Worm (Caenorhabditis elegans) whole organism, L2 larva: ENCODE results near the gene ceh-81.
A peak's percentile ranks its signal among the peaks of the same experiment; 100 is the strongest.

Source experiments
- C34F6.9 ChIP-seq: fragments of 150-350 bp; optimal IDR thresholded peaks from 2 replicates; lab custom pipeline; 2014; ENCODE audit warnings: missing biosample characterization, missing genetic modification characterization
- F13H6.1 ChIP-seq: sonication (generic microtip); optimal IDR thresholded peaks from 2 replicates; lab custom pipeline; 2016; ENCODE audit warnings: missing genetic modification characterization, missing compliant biosample characterization
- ZK546.5 ChIP-seq: sonication (generic microtip); optimal IDR thresholded peaks from 2 replicates; lab custom pipeline; 2017; ENCODE audit warnings: missing biosample characterization, missing genetic modification characterization
- alr-1 ChIP-seq: fragments of 150-350 bp; optimal IDR thresholded peaks from 2 replicates; lab custom pipeline; 2014; ENCODE audit warnings: missing biosample characterization, missing genetic modification characterization
- aly-2 ChIP-seq: fragments of 150-350 bp; optimal IDR thresholded peaks from 2 replicates; lab custom pipeline; 2014; ENCODE audit warnings: missing biosample characterization, missing genetic modification characterization
- ama-1 ChIP-seq: fragments of 150-350 bp; optimal IDR thresholded peaks from 2 replicates; lab custom pipeline; 2018; ENCODE audit warnings: inconsistent platforms
- ceh-16 ChIP-seq: fragments of 150-350 bp; optimal IDR thresholded peaks from 2 replicates; lab custom pipeline; 2014; ENCODE audit warnings: missing biosample characterization, missing genetic modification characterization
- ceh-82 ChIP-seq: fragments of 150-350 bp; optimal IDR thresholded peaks from 2 replicates; lab custom pipeline; 2014; ENCODE audit warnings: missing biosample characterization, missing genetic modification characterization
- crh-2 ChIP-seq: sonication (generic microtip); optimal IDR thresholded peaks from 2 replicates; lab custom pipeline; 2017; ENCODE audit warnings: missing biosample characterization, missing genetic modification characterization
- dmd-4 ChIP-seq: sonication (generic microtip); optimal IDR thresholded peaks from 2 replicates; lab custom pipeline; 2017; ENCODE audit warnings: missing biosample characterization, missing genetic modification characterization
- egl-27 ChIP-seq: sonication (generic microtip); optimal IDR thresholded peaks from 3 replicates; lab custom pipeline; 2017; ENCODE audit warnings: missing biosample characterization, missing genetic modification reagents, missing genetic modification characterization
- elt-1 ChIP-seq: fragments of 150-350 bp; optimal IDR thresholded peaks from 2 replicates; lab custom pipeline; 2014; ENCODE audit warnings: missing biosample characterization, missing genetic modification characterization
- fos-1 ChIP-seq: fragments of 150-350 bp; optimal IDR thresholded peaks from 2 replicates; lab custom pipeline; 2014; ENCODE audit warnings: missing biosample characterization, missing genetic modification characterization
- gmeb-1 ChIP-seq: fragments of 150-350 bp; optimal IDR thresholded peaks from 2 replicates; lab custom pipeline; 2014; ENCODE audit warnings: missing biosample characterization, missing genetic modification characterization
- lin-11 ChIP-seq: fragments of 150-350 bp; sonication (generic microtip); optimal IDR thresholded peaks from 2 replicates; lab custom pipeline; 2014; ENCODE audit warnings: missing biosample characterization, missing genetic modification characterization, inconsistent platforms, mixed read lengths
- lin-13 ChIP-seq: fragments of 150-350 bp; optimal IDR thresholded peaks from 2 replicates; lab custom pipeline; 2014; ENCODE audit warnings: missing biosample characterization, missing genetic modification reagents, missing genetic modification characterization
- lin-39 ChIP-seq: fragments of 150-350 bp; optimal IDR thresholded peaks from 2 replicates; lab custom pipeline; 2014; ENCODE audit warnings: missing biosample characterization, missing genetic modification reagents, missing genetic modification characterization
- mab-5 ChIP-seq: fragments of 150-350 bp; optimal IDR thresholded peaks from 2 replicates; lab custom pipeline; 2014; ENCODE audit warnings: missing biosample characterization, missing genetic modification characterization
- mdl-1 ChIP-seq, 2 experiments: fragments of 150-350 bp in 1 of 2; sonication (generic microtip) in 1 of 2; optimal IDR thresholded peaks; 2 replicates each; lab custom pipeline; 2017; ENCODE audit warnings: missing biosample characterization in 2 of 2, missing genetic modification characterization in 2 of 2
- nhr-11 ChIP-seq: fragments of 150-350 bp; optimal IDR thresholded peaks from 2 replicates; lab custom pipeline; 2014; ENCODE audit warnings: missing biosample characterization, missing genetic modification characterization
- nhr-129 ChIP-seq: fragments of 150-350 bp; optimal IDR thresholded peaks from 2 replicates; lab custom pipeline; 2014; ENCODE audit warnings: missing biosample characterization, missing genetic modification characterization
- nhr-21 ChIP-seq: fragments of 150-350 bp; optimal IDR thresholded peaks from 2 replicates; lab custom pipeline; 2014; ENCODE audit warnings: missing biosample characterization, missing genetic modification characterization
- nhr-25 ChIP-seq: fragments of 150-350 bp; sonication (generic microtip); optimal IDR thresholded peaks from 3 replicates; lab custom pipeline; 2014; ENCODE audit warnings: missing biosample characterization, missing genetic modification characterization
- nhr-77 ChIP-seq: fragments of 150-350 bp; optimal IDR thresholded peaks from 2 replicates; lab custom pipeline; 2014; ENCODE audit warnings: missing biosample characterization, missing genetic modification characterization
- peb-1 ChIP-seq: fragments of 150-350 bp; optimal IDR thresholded peaks from 2 replicates; lab custom pipeline; 2014; ENCODE audit warnings: missing biosample characterization, missing genetic modification characterization
- skn-1 ChIP-seq: sonication (generic microtip); optimal IDR thresholded peaks from 2 replicates; lab custom pipeline; 2017; ENCODE audit warnings: missing biosample characterization, missing genetic modification characterization
- sma-3 ChIP-seq: sonication (generic microtip); optimal IDR thresholded peaks from 2 replicates; lab custom pipeline; 2016; ENCODE audit warnings: missing genetic modification reagents, missing genetic modification characterization, missing compliant biosample characterization
- sma-9 ChIP-seq, 2 experiments: fragments of 150-350 bp in 1 of 2; sonication (generic microtip) in 1 of 2; optimal IDR thresholded peaks; 2 replicates each; lab custom pipeline; 2014 to 2016; ENCODE audit warnings: missing genetic modification characterization in 2 of 2, mild to moderate bottlenecking in 1 of 2, missing biosample characterization in 1 of 2, missing compliant biosample characterization in 1 of 2, missing genetic modification reagents in 1 of 2, moderate library complexity in 1 of 2
- unc-39 ChIP-seq: fragments of 150-350 bp; optimal IDR thresholded peaks from 2 replicates; lab custom pipeline; 2014; ENCODE audit warnings: missing biosample characterization, missing genetic modification characterization
- unc-55 ChIP-seq: fragments of 150-350 bp; sonication (generic microtip); optimal IDR thresholded peaks from 3 replicates; lab custom pipeline; 2014; ENCODE audit warnings: missing biosample characterization, missing genetic modification reagents, missing genetic modification characterization
- unc-62 ChIP-seq: fragments of 150-350 bp; optimal IDR thresholded peaks from 2 replicates; lab custom pipeline; 2014; ENCODE audit warnings: missing biosample characterization, missing genetic modification reagents, missing genetic modification characterization
- zag-1 ChIP-seq: fragments of 150-350 bp; optimal IDR thresholded peaks from 2 replicates; lab custom pipeline; 2014; ENCODE audit warnings: missing biosample characterization, missing genetic modification characterization
- ztf-11 ChIP-seq: sonication (generic microtip); optimal IDR thresholded peaks from 2 replicates; lab custom pipeline; 2017; ENCODE audit warnings: missing biosample characterization, missing genetic modification characterization

ceh-81 gene

ce11 chrII:1725735-1726134 is 4.5 kb upstream of the ceh-81 start, which contains the start of gene F45C12.17:
Gene F45C12.17, plus strand, starts transcription at chrII:1726111.
- TF ChIP-seq egl-27: no peak

ce11 chrII:1728253-1728652 is 1.9 kb upstream of the ceh-81 start, which contains the start of gene btb-9:
Gene btb-9, plus strand, starts transcription at chrII:1728506.
- TF ChIP-seq crh-2: peak; percentile 41
- TF ChIP-seq F13H6.1 (tag; lab: Kevin White, UChicago): no peak
- TF ChIP-seq fos-1 (tag; lab: Kevin White, UChicago): peak; percentile 87

- TF ChIP-seq ama-1 (lab: Kevin White, UChicago) (no peak), nhr-77 (tag; lab: Kevin White, UChicago) (no peak), ztf-11 (tag; lab: Kevin White, UChicago) (no peak), lin-13 (GFP tag; lab: Kevin White, UChicago) (no peak), dmd-4 (no peak), lin-11 (no peak), skn-1 (tag; lab: Kevin White, UChicago) (no peak), sma-9 (GFP tag; optimal IDR thresholded peaks at IDR 0.05; lab: Kevin White, UChicago) (no peak), sma-9 (tag; optimal IDR thresholded peaks at IDR 0.05; lab: Kevin White, UChicago) (no peak), nhr-11 (tag; lab: Kevin White, UChicago) (no peak), nhr-21 (no peak), alr-1 (tag; lab: Kevin White, UChicago) (no peak), nhr-25 (tag; lab: Kevin White, UChicago) (no peak), unc-62 (GFP tag; lab: Kevin White, UChicago) (no peak), ZK546.5 (tag; lab: Kevin White, UChicago) (no peak), crh-2 (no peak)
These were observed 1.7 kb downstream of the ceh-81 start, which contains the start of gene ceh-82 for ce11 chrII:1731932-1732331. Gene ceh-82, plus strand, starts transcription at chrII:1732232.

ce11 chrII:1735145-1735544 is 4.9 kb downstream of the ceh-81 start:
- TF ChIP-seq ama-1 (lab: Kevin White, UChicago): no peak
- TF ChIP-seq nhr-77 (tag; lab: Kevin White, UChicago): no peak
- no peak for TF ChIP-seq crh-2
- TF ChIP-seq aly-2 (tag; lab: Kevin White, UChicago): no peak
- TF ChIP-seq unc-39: no peak
- no peak for TF ChIP-seq ztf-11 (tag; lab: Kevin White, UChicago)
- no peak for TF ChIP-seq zag-1 (tag; lab: Kevin White, UChicago)
- no peak for TF ChIP-seq mab-5 (tag; lab: Kevin White, UChicago)
- TF ChIP-seq lin-13 (GFP tag; lab: Kevin White, UChicago): no peak
- TF ChIP-seq peb-1 (tag; lab: Kevin White, UChicago): no peak
- TF ChIP-seq sma-3 (GFP tag; lab: Kevin White, UChicago): no peak
- no peak for TF ChIP-seq lin-11
- TF ChIP-seq egl-27: no peak
- no peak for TF ChIP-seq gmeb-1 (tag; lab: Kevin White, UChicago)
- TF ChIP-seq ceh-82 (tag; lab: Kevin White, UChicago): no peak
- TF ChIP-seq F13H6.1 (tag; lab: Kevin White, UChicago): no peak
- no peak for TF ChIP-seq alr-1 (tag; lab: Kevin White, UChicago)
- no peak for TF ChIP-seq nhr-129 (tag; lab: Kevin White, UChicago)

ce11 chrII:1736353-1736752 is 6.2 kb downstream of the ceh-81 start, which contains the start of gene ceh-83:
Gene ceh-83, minus strand, starts transcription at chrII:1736533.
- TF ChIP-seq nhr-21 (no peak), F13H6.1 (tag; lab: Kevin White, UChicago) (no peak), nhr-25 (tag; lab: Kevin White, UChicago) (no peak), fos-1 (tag; lab: Kevin White, UChicago) (peak; percentile 49), unc-55 (GFP tag; lab: Kevin White, UChicago) (no peak)
- TF ChIP-seq, all 48 proteins: peak for 1

- TF ChIP-seq crh-2 (no peak), elt-1 (tag; lab: Kevin White, UChicago) (no peak), lin-13 (GFP tag; lab: Kevin White, UChicago) (no peak), aly-2 (tag; lab: Kevin White, UChicago) (no peak), ztf-11 (tag; lab: Kevin White, UChicago) (no peak), C34F6.9 (tag; lab: Kevin White, UChicago) (no peak), nhr-11 (tag; lab: Kevin White, UChicago) (no peak), peb-1 (tag; lab: Kevin White, UChicago) (no peak), ceh-16 (tag; lab: Kevin White, UChicago) (no peak), unc-39 (no peak), lin-39 (tag; lab: Kevin White, UChicago) (no peak), mdl-1 (tag; optimal IDR thresholded peaks at IDR 0.05; lab: Kevin White, UChicago) (no peak), F13H6.1 (tag; lab: Kevin White, UChicago) (no peak), sma-3 (GFP tag; lab: Kevin White, UChicago) (no peak)
These were observed 8.6 kb downstream of the ceh-81 start, which contains the start of the genes irld-9 and irld-33 for ce11 chrII:1738844-1739243. Gene irld-9, minus strand, starts transcription at chrII:1738944. Gene irld-33, plus strand, starts transcription at chrII:1739052.
